Worm (Caenorhabditis elegans): ENCODE measurements around the gene K10C2.2.

ce11 chrX:6433688-6434087 is at the start of gene K10C2.2:
- TF ChIP-seq snpc-4 (tag; optimal IDR thresholded peaks at IDR 0.05): no peak
- TF ChIP-seq ztf-11 (tag; optimal IDR thresholded peaks at IDR 0.05): no peak
- TF ChIP-seq unc-62 (GFP tag; optimal IDR thresholded peaks at IDR 0.05): no peak
- no peak for TF ChIP-seq cnd-1 (tag; optimal IDR thresholded peaks at IDR 0.05)
- no peak for TF ChIP-seq lin-13 (tag; optimal IDR thresholded peaks at IDR 0.05)
- TF ChIP-seq blmp-1 (tag; optimal IDR thresholded peaks at IDR 0.05): no peak
- no peak for TF ChIP-seq nhr-28 (tag; optimal IDR thresholded peaks at IDR 0.05)
- TF ChIP-seq nhr-237 (tag; optimal IDR thresholded peaks at IDR 0.05): no peak
- no peak for TF ChIP-seq nhr-12 (tag; optimal IDR thresholded peaks at IDR 0.05)
- TF ChIP-seq sptf-1 (tag; optimal IDR thresholded peaks at IDR 0.05): no peak
